In the genomic region with DNA sequence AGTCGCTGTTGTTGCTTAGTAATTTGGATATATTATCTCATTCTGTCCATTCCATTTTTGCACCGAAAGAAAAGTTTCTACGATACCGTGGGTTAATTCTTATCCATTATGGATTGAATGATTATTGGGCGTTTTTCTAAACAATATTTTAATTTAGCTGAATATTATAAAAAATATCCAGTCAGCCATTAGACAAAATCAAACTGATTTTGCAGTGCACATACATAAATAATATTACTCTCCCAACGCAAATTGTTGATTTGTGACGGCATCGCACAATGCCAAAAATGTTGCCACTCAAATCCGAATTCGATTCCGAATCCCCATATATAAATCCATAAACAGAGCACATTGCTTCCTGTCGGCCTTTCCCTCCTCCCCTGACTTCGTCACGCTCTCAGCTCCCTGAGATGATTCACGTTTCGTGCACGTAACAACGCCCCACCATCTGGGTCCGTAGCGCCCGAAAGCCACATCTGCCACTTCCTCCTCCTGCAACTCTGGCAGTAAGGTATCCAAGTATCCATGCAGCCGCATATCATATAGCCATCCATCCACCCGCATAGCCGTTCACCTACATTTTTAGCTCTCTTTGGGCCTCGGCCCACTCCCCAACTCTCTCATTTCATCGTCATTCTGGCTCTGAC, we compare ENCODE assay signal across 2 fruit fly cellular contexts.
TF ChIP-seq lines count a peak whose summit lies in the region.

No protein-coding gene starts in this region.

TF ChIP-seq in whole organism, embryonic, 481 proteins besides CTCF, POLR2A, EP300 and RAD21 (continued from another document and continues in another):
- TF ChIP-seq CG3995 (GFP tag; optimal IDR thresholded peaks at IDR 0.05; lab: Kevin White, UChicago) (no peak), luna (GFP tag; optimal IDR thresholded peaks at IDR 0.05; lab: Kevin White, UChicago) (no peak), sd (tag; optimal IDR thresholded peaks at IDR 0.05; lab: Kevin White, UChicago) (peak; percentile 77), CG8944 (GFP tag; optimal IDR thresholded peaks at IDR 0.05; lab: Kevin White, UChicago) (peak; percentile 7), CG33213 (GFP tag; optimal IDR thresholded peaks at IDR 0.05; lab: Kevin White, UChicago) (peak; percentile 1), Pdp1 (GFP tag; optimal IDR thresholded peaks at IDR 0.05; lab: Kevin White, UChicago) (peak; percentile 63 to 66), Camta (GFP tag; optimal IDR thresholded peaks at IDR 0.05; lab: Kevin White, UChicago) (peak; percentile 36), CG4617 (GFP tag; optimal IDR thresholded peaks at IDR 0.05; lab: Kevin White, UChicago; ENCODE audit: borderline replicate concordance) (no peak), NC2β (GFP tag; optimal IDR thresholded peaks at IDR 0.05; lab: Kevin White, UChicago) (no peak), bowl (GFP tag; IDR thresholded peaks at IDR 0.05; lab: Robert Waterston, UW) (peak; percentile 16; the same call in 1 of the 2 replicates), Hr51 (GFP tag; optimal IDR thresholded peaks at IDR 0.05; lab: Kevin White, UChicago) (peak in 1 of 2 experiments; percentile 73), CG16815 (GFP tag; optimal IDR thresholded peaks at IDR 0.05; lab: Kevin White, UChicago) (peak; percentile 31), exex (tag; optimal IDR thresholded peaks at IDR 0.05; lab: Kevin White, UChicago) (peak; percentile 30), Dek (tag; optimal IDR thresholded peaks at IDR 0.05; lab: Kevin White, UChicago) (peak; percentile 70), CG2875 (GFP tag; optimal IDR thresholded peaks at IDR 0.05; lab: Kevin White, UChicago) (no peak), Xbp1 (GFP tag; optimal IDR thresholded peaks at IDR 0.05; lab: Kevin White, UChicago) (peak; percentile 66), Oli (tag; optimal IDR thresholded peaks at IDR 0.05; lab: Kevin White, UChicago) (peak; percentile 52), sima (GFP tag; optimal IDR thresholded peaks at IDR 0.05; lab: Kevin White, UChicago) (no peak), cwo (GFP tag; optimal IDR thresholded peaks at IDR 0.05; lab: Kevin White, UChicago) (peak; percentile 59), CG3407 (GFP tag; optimal IDR thresholded peaks at IDR 0.05; lab: Kevin White, UChicago) (no peak), sisA (GFP tag; IDR thresholded peaks at IDR 0.05; lab: Robert Waterston, UW) (peak; percentile 69), CG43689 (GFP tag; IDR thresholded peaks at IDR 0.05; lab: Robert Waterston, UW) (no peak), HLH3B (GFP tag; IDR thresholded peaks at IDR 0.05; lab: Robert Waterston, UW) (peak; percentile 53; the same call in 1 of the 2 replicates), abd-A (tag; optimal IDR thresholded peaks at IDR 0.05; lab: Kevin White, UChicago) (peak; percentile 75), ap (GFP tag; IDR thresholded peaks at IDR 0.05; lab: Robert Waterston, UW) (0 out of 2 replicates have a peak, but pooled peaks have one; percentile 35), CG1647 (GFP tag; optimal IDR thresholded peaks at IDR 0.05; lab: Kevin White, UChicago) (no peak), CG12659 (GFP tag; optimal IDR thresholded peaks at IDR 0.05; lab: Kevin White, UChicago) (peak; percentile 73), Trl (optimal IDR thresholded peaks at IDR 0.05; lab: Kevin White, UChicago) (peak in 1 of 2 experiments; percentile 23), Trl (GFP tag; optimal IDR thresholded peaks at IDR 0.05; lab: Kevin White, UChicago) (peak; percentile 10), nmo (GFP tag; optimal IDR thresholded peaks at IDR 0.05; lab: Kevin White, UChicago) (peak; percentile 33), scrt (GFP tag; optimal IDR thresholded peaks at IDR 0.05; lab: Kevin White, UChicago) (peak; percentile 57), CG15601 (tag; optimal IDR thresholded peaks at IDR 0.05; lab: Kevin White, UChicago) (no peak), TFAM (GFP tag; optimal IDR thresholded peaks at IDR 0.05; lab: Kevin White, UChicago) (no peak), CG6175 (GFP tag; IDR thresholded peaks at IDR 0.05; lab: Robert Waterston, UW) (peak; percentile 37; the same call in 1 of the 3 replicates), dan (GFP tag; IDR thresholded peaks at IDR 0.05; lab: Robert Waterston, UW) (no peak), CG8359 (GFP tag; optimal IDR thresholded peaks at IDR 0.05; lab: Kevin White, UChicago; ENCODE audit: borderline replicate concordance) (no peak), NC2α (GFP tag; optimal IDR thresholded peaks at IDR 0.05; lab: Kevin White, UChicago) (no peak), B-H1 (GFP tag; IDR thresholded peaks at IDR 0.05; lab: Robert Waterston, UW) (peak; percentile 53; the same call in 1 of the 3 replicates), CG8089 (GFP tag; optimal IDR thresholded peaks at IDR 0.05; lab: Kevin White, UChicago) (no peak), CG7839 (tag; optimal IDR thresholded peaks at IDR 0.05; lab: Kevin White, UChicago) (peak; percentile 81), CG1529 (GFP tag; optimal IDR thresholded peaks at IDR 0.05; lab: Kevin White, UChicago) (no peak), eyg (GFP tag; optimal IDR thresholded peaks at IDR 0.05; lab: Kevin White, UChicago) (peak; percentile 27), CG9215 (GFP tag; IDR thresholded peaks at IDR 0.05; lab: Robert Waterston, UW) (peak; percentile 72), Blimp-1 (GFP tag; optimal IDR thresholded peaks at IDR 0.05; lab: Kevin White, UChicago) (no peak), jumu (GFP tag; optimal IDR thresholded peaks at IDR 0.05; lab: Kevin White, UChicago) (no peak), CrebB (tag; optimal IDR thresholded peaks at IDR 0.05; lab: Kevin White, UChicago) (no peak), CG9932 (GFP tag; IDR thresholded peaks at IDR 0.05; lab: Robert Waterston, UW) (peak; percentile 88), Usf (GFP tag; optimal IDR thresholded peaks at IDR 0.05; lab: Kevin White, UChicago) (no peak), vvl (GFP tag; IDR thresholded peaks at IDR 0.05; lab: Robert Waterston, UW) (peak; percentile 74; the same call in 1 of the 2 replicates), her (GFP tag; optimal IDR thresholded peaks at IDR 0.05; lab: Kevin White, UChicago) (no peak), pzg (GFP tag; optimal IDR thresholded peaks at IDR 0.05; lab: Kevin White, UChicago) (no peak), CG1024 (GFP tag; IDR thresholded peaks at IDR 0.05; lab: Robert Waterston, UW) (peak; percentile 32; the same call in 1 of the 2 replicates), Aef1 (GFP tag; IDR thresholded peaks at IDR 0.05; lab: Robert Waterston, UW) (peak; percentile 78), Nf-YC (tag; optimal IDR thresholded peaks at IDR 0.05; lab: Kevin White, UChicago) (peak; percentile 4), zfh2 (GFP tag; optimal IDR thresholded peaks at IDR 0.05; lab: Kevin White, UChicago) (peak; percentile 72), onecut (GFP tag; IDR thresholded peaks at IDR 0.05; lab: Robert Waterston, UW) (no peak), H2.0 (GFP tag; IDR thresholded peaks at IDR 0.05; lab: Robert Waterston, UW) (peak; percentile 64), HHEX (GFP tag; optimal IDR thresholded peaks at IDR 0.05; lab: Kevin White, UChicago) (peak; percentile 66), twi (tag; optimal IDR thresholded peaks at IDR 0.05; lab: Kevin White, UChicago) (no peak), sr (GFP tag; IDR thresholded peaks at IDR 0.05; lab: Robert Waterston, UW) (no peak), trem (tag; optimal IDR thresholded peaks at IDR 0.05; lab: Kevin White, UChicago) (no peak), CG12744 (GFP tag; optimal IDR thresholded peaks at IDR 0.05; lab: Kevin White, UChicago) (peak; percentile 55)

TF ChIP-seq in whole organism, prepupa, 60 proteins besides CTCF, POLR2A, EP300 and RAD21 (continued from another document):
- TF ChIP-seq CG10669 (GFP tag; optimal IDR thresholded peaks at IDR 0.05; lab: Kevin White, UChicago): no peak
- peak in 1 of 2 experiments; percentile 70 for TF ChIP-seq salr (GFP tag; optimal IDR thresholded peaks at IDR 0.05; lab: Kevin White, UChicago)
- TF ChIP-seq Lpt (GFP tag; optimal IDR thresholded peaks at IDR 0.05; lab: Kevin White, UChicago): peak; percentile 12
- TF ChIP-seq CG3919 (GFP tag; optimal IDR thresholded peaks at IDR 0.05; lab: Kevin White, UChicago): peak; percentile 64
- no peak for TF ChIP-seq dac (GFP tag; optimal IDR thresholded peaks at IDR 0.05; lab: Kevin White, UChicago)
- peak; percentile 63 for TF ChIP-seq Smox (GFP tag; optimal IDR thresholded peaks at IDR 0.05; lab: Kevin White, UChicago)
- peak; percentile 70 for TF ChIP-seq pdm3 (GFP tag; optimal IDR thresholded peaks at IDR 0.05; lab: Kevin White, UChicago)
- peak; percentile 63 for TF ChIP-seq CG8119 (GFP tag; IDR thresholded peaks at IDR 0.05; lab: Robert Waterston, UW)
- TF ChIP-seq CG32006 (GFP tag; optimal IDR thresholded peaks at IDR 0.05; lab: Kevin White, UChicago): peak; percentile 76
- TF ChIP-seq CG6854 (GFP tag; optimal IDR thresholded peaks at IDR 0.05; lab: Kevin White, UChicago): no peak
- peak; percentile 64 for TF ChIP-seq Hr39 (GFP tag; optimal IDR thresholded peaks at IDR 0.05; lab: Kevin White, UChicago)
- no peak for TF ChIP-seq CG1621 (tag; optimal IDR thresholded peaks at IDR 0.05; lab: Kevin White, UChicago)
- peak; percentile 51 for TF ChIP-seq Sox14 (GFP tag; optimal IDR thresholded peaks at IDR 0.05; lab: Kevin White, UChicago)
- TF ChIP-seq CG15336 (GFP tag; IDR thresholded peaks at IDR 0.05; lab: Robert Waterston, UW): peak; percentile 76
- no peak for TF ChIP-seq Ets21C (GFP tag; optimal IDR thresholded peaks at IDR 0.05; lab: Kevin White, UChicago)
- peak; percentile 51 for TF ChIP-seq achi (GFP tag; optimal IDR thresholded peaks at IDR 0.05; lab: Kevin White, UChicago)
- no peak for TF ChIP-seq CG6276 (GFP tag; optimal IDR thresholded peaks at IDR 0.05; lab: Kevin White, UChicago)
- no peak for TF ChIP-seq fkh (GFP tag; optimal IDR thresholded peaks at IDR 0.05; lab: Kevin White, UChicago)
- TF ChIP-seq Hr38 (GFP tag; optimal IDR thresholded peaks at IDR 0.05; lab: Kevin White, UChicago): no peak
- peak; percentile 47 for TF ChIP-seq Gug (GFP tag; IDR thresholded peaks at IDR 0.05; lab: Robert Waterston, UW)
- no peak for TF ChIP-seq CG7368 (GFP tag; optimal IDR thresholded peaks at IDR 0.05; lab: Kevin White, UChicago)
- TF ChIP-seq vri (GFP tag; optimal IDR thresholded peaks at IDR 0.05; lab: Kevin White, UChicago): peak; percentile 69
- TF ChIP-seq CG11902 (GFP tag; optimal IDR thresholded peaks at IDR 0.05; lab: Kevin White, UChicago): no peak
- peak; percentile 69 for TF ChIP-seq esn (GFP tag; optimal IDR thresholded peaks at IDR 0.05; lab: Kevin White, UChicago)
- TF ChIP-seq CG11762 (GFP tag; optimal IDR thresholded peaks at IDR 0.05; lab: Kevin White, UChicago; ENCODE audit: insufficient read depth): no peak
- no peak for TF ChIP-seq Eip93F (GFP tag; optimal IDR thresholded peaks at IDR 0.05; lab: Kevin White, UChicago)
- no peak for TF ChIP-seq fd59A (GFP tag; optimal IDR thresholded peaks at IDR 0.05; lab: Kevin White, UChicago)
- TF ChIP-seq dsx (GFP tag; optimal IDR thresholded peaks at IDR 0.05; lab: Kevin White, UChicago; ENCODE audit: poor library complexity, severe bottlenecking): no peak
- no peak for TF ChIP-seq Blimp-1 (GFP tag; optimal IDR thresholded peaks at IDR 0.05; lab: Kevin White, UChicago)
- peak; percentile 75 for TF ChIP-seq Hr4 (GFP tag; optimal IDR thresholded peaks at IDR 0.05; lab: Kevin White, UChicago)
- peak; percentile 79 for TF ChIP-seq svp (GFP tag; lab: Kevin White, UChicago)
- TF ChIP-seq CG10631 (GFP tag; optimal IDR thresholded peaks at IDR 0.05; lab: Kevin White, UChicago): peak; percentile 48
- peak; percentile 61 for TF ChIP-seq Sox102F (GFP tag; optimal IDR thresholded peaks at IDR 0.05; lab: Kevin White, UChicago)
- TF ChIP-seq Eip78C (GFP tag; lab: Kevin White, UChicago): peak; percentile 86
- no peak for TF ChIP-seq fd85E (GFP tag; optimal IDR thresholded peaks at IDR 0.05; lab: Kevin White, UChicago)
- TF ChIP-seq CG9139 (GFP tag; optimal IDR thresholded peaks at IDR 0.05; lab: Kevin White, UChicago): no peak
- TF ChIP-seq CG6808 (GFP tag; optimal IDR thresholded peaks at IDR 0.05; lab: Kevin White, UChicago): peak; percentile 14
- TF ChIP-seq Ets96B (tag; optimal IDR thresholded peaks at IDR 0.05; lab: Kevin White, UChicago): peak; percentile 29
- TF ChIP-seq eg (GFP tag; IDR thresholded peaks at IDR 0.05; lab: Robert Waterston, UW): peak; percentile 85
- TF ChIP-seq CG16779 (tag; optimal IDR thresholded peaks at IDR 0.05; lab: Kevin White, UChicago): no peak
